Fruit fly (Drosophila melanogaster) whole organism, prepupa: ENCODE results near the gene Prx5.

Experiments
- Blimp-1 ChIP-seq: fragments of 200-800 bp; sonication (Bioruptor generic); optimal IDR thresholded peaks from 3 replicates; lab custom pipeline; 2017; ENCODE audit warnings: missing biosample characterization, missing genetic modification characterization, mild to moderate bottlenecking, moderate library complexity, missing genetic modification reagents
- CG10631 ChIP-seq: fragments of 200-800 bp; sonication (Bioruptor generic); optimal IDR thresholded peaks from 2 replicates; lab custom pipeline; 2016; ENCODE audit warnings: missing biosample characterization, missing genetic modification characterization
- CG10669 ChIP-seq: fragments of 200-800 bp; sonication (Bioruptor generic); optimal IDR thresholded peaks from 3 replicates; lab custom pipeline; 2018; ENCODE audit warnings: missing biosample characterization, mild to moderate bottlenecking, missing genetic modification characterization, moderate library complexity
- CG11762 ChIP-seq: fragments of 200-800 bp; sonication (Bioruptor generic); optimal IDR thresholded peaks from 3 replicates; lab custom pipeline; 2016; ENCODE audit warnings: missing biosample characterization, missing genetic modification characterization; ENCODE audit not compliant: insufficient read depth
- CG11902 ChIP-seq: fragments of 200-800 bp; sonication (Bioruptor generic); optimal IDR thresholded peaks from 3 replicates; lab custom pipeline; 2016; ENCODE audit warnings: missing biosample characterization, missing genetic modification characterization
- CG15336 ChIP-seq: fragments of 200-800 bp; sonication (Bioruptor generic); IDR thresholded peaks from 2 replicates; pipeline ENCODE4 v1.3.6; 2022; ENCODE audit warnings: missing biosample characterization, missing genetic modification characterization
- CG1621 ChIP-seq: fragments of 200-800 bp; sonication (Bioruptor generic); optimal IDR thresholded peaks from 3 replicates; lab custom pipeline; 2018; ENCODE audit warnings: missing biosample characterization, mild to moderate bottlenecking, missing genetic modification characterization
- CG16779 ChIP-seq: fragments of 200-800 bp; sonication (Bioruptor generic); optimal IDR thresholded peaks from 3 replicates; lab custom pipeline; 2017; ENCODE audit warnings: missing biosample characterization, mild to moderate bottlenecking, missing genetic modification characterization
- CG3032 ChIP-seq: fragments of 200-800 bp; optimal IDR thresholded peaks from 2 replicates; lab custom pipeline; 2019; ENCODE audit warnings: missing biosample characterization, mild to moderate bottlenecking, missing genetic modification characterization, moderate library complexity
- CG31627 ChIP-seq: fragments of 200-800 bp; sonication (Bioruptor generic); optimal IDR thresholded peaks from 3 replicates; lab custom pipeline; 2016; ENCODE audit warnings: missing biosample characterization, missing genetic modification characterization
- CG32006 ChIP-seq: fragments of 200-800 bp; sonication (Bioruptor generic); optimal IDR thresholded peaks from 3 replicates; lab custom pipeline; 2017; ENCODE audit warnings: missing biosample characterization, mild to moderate bottlenecking, missing genetic modification characterization
- CG3919 ChIP-seq: fragments of 200-800 bp; sonication (Bioruptor generic); optimal IDR thresholded peaks from 3 replicates; lab custom pipeline; 2016; ENCODE audit warnings: missing biosample characterization, missing genetic modification characterization
- CG4318 ChIP-seq: fragments of 200-800 bp; sonication (Bioruptor generic); optimal IDR thresholded peaks from 3 replicates; lab custom pipeline; 2017; ENCODE audit warnings: missing biosample characterization, mild to moderate bottlenecking, missing genetic modification characterization
- CG6163 ChIP-seq: fragments of 200-800 bp; sonication (Bioruptor generic); IDR thresholded peaks from 3 replicates; pipeline ENCODE4 v1.3.6; 2022; ENCODE audit warnings: missing biosample characterization, missing genetic modification characterization
- CG6276 ChIP-seq: fragments of 200-800 bp; sonication (Bioruptor generic); optimal IDR thresholded peaks from 2 replicates; lab custom pipeline; 2017; ENCODE audit warnings: missing biosample characterization, mild to moderate bottlenecking, missing genetic modification characterization
- CG6792 ChIP-seq: fragments of 200-800 bp; sonication (Bioruptor generic); optimal IDR thresholded peaks from 3 replicates; lab custom pipeline; 2016; ENCODE audit warnings: missing biosample characterization, missing genetic modification characterization
- CG6808 ChIP-seq: fragments of 200-800 bp; sonication (Bioruptor generic); optimal IDR thresholded peaks from 3 replicates; lab custom pipeline; 2017; ENCODE audit warnings: missing biosample characterization, missing genetic modification characterization, mild to moderate bottlenecking, moderate library complexity, missing genetic modification reagents
- CG6854 ChIP-seq: fragments of 200-800 bp; sonication (Bioruptor generic); optimal IDR thresholded peaks from 2 replicates; lab custom pipeline; 2017; ENCODE audit warnings: missing biosample characterization, mild to moderate bottlenecking, missing genetic modification characterization
- CG7368 ChIP-seq: fragments of 200-800 bp; sonication (Bioruptor generic); optimal IDR thresholded peaks from 3 replicates; lab custom pipeline; 2016; ENCODE audit warnings: missing biosample characterization, missing genetic modification characterization
- CG8119 ChIP-seq: fragments of 200-800 bp; sonication (Bioruptor generic); IDR thresholded peaks from 3 replicates; pipeline ENCODE4 v1.3.6; 2022; ENCODE audit warnings: missing biosample characterization, missing genetic modification characterization
- CG8319 ChIP-seq: fragments of 200-800 bp; sonication (Bioruptor generic); optimal IDR thresholded peaks from 3 replicates; lab custom pipeline; 2016; ENCODE audit warnings: missing biosample characterization, missing genetic modification characterization
- CG8632 ChIP-seq: fragments of 200-800 bp; sonication (Bioruptor generic); optimal IDR thresholded peaks from 3 replicates; lab custom pipeline; 2016; ENCODE audit warnings: missing biosample characterization, missing genetic modification characterization
- Eip75B ChIP-seq: fragments of 200-800 bp; sonication (Bioruptor generic); optimal IDR thresholded peaks from 3 replicates; lab custom pipeline; 2016; ENCODE audit warnings: missing biosample characterization, missing genetic modification characterization
- Eip78C ChIP-seq: fragments of 200-800 bp; sonication (Bioruptor generic); peaks from one replicate; lab custom pipeline; 2016; ENCODE audit warnings: missing biosample characterization, missing genetic modification characterization
- Ets96B ChIP-seq: fragments of 200-800 bp; optimal IDR thresholded peaks from 2 replicates; lab custom pipeline; 2019; ENCODE audit warnings: missing biosample characterization, mild to moderate bottlenecking, missing genetic modification characterization, moderate library complexity
- Gug ChIP-seq: fragments of 200-800 bp; sonication (Bioruptor generic); IDR thresholded peaks from 2 replicates; pipeline ENCODE4 v1.3.6; 2022; ENCODE audit warnings: missing biosample characterization, missing genetic modification characterization
- Hr38 ChIP-seq: sonication (Bioruptor generic); optimal IDR thresholded peaks from 2 replicates; lab custom pipeline; 2016; ENCODE audit warnings: missing biosample characterization, missing genetic modification characterization
- Hr39 ChIP-seq: fragments of 200-800 bp; sonication (Bioruptor generic); optimal IDR thresholded peaks from 2 replicates; lab custom pipeline; 2016; ENCODE audit warnings: missing biosample characterization, missing genetic modification characterization
- Hr4 ChIP-seq: fragments of 200-800 bp; sonication (Bioruptor generic); optimal IDR thresholded peaks from 3 replicates; lab custom pipeline; 2016; ENCODE audit warnings: missing biosample characterization, missing genetic modification characterization
- Met ChIP-seq: fragments of 200-800 bp; sonication (Bioruptor generic); optimal IDR thresholded peaks from 3 replicates; lab custom pipeline; 2016; ENCODE audit warnings: missing biosample characterization, missing genetic modification characterization
- OdsH ChIP-seq: fragments of 200-800 bp; sonication (Bioruptor generic); optimal IDR thresholded peaks from 3 replicates; lab custom pipeline; 2016; ENCODE audit warnings: missing biosample characterization, missing genetic modification characterization
- Smox ChIP-seq: fragments of 200-800 bp; sonication (Bioruptor generic); optimal IDR thresholded peaks from 3 replicates; lab custom pipeline; 2016; ENCODE audit warnings: missing biosample characterization, missing genetic modification characterization
- Sox14 ChIP-seq: fragments of 200-800 bp; sonication (Bioruptor generic); optimal IDR thresholded peaks from 3 replicates; lab custom pipeline; 2016; ENCODE audit warnings: missing biosample characterization, missing genetic modification characterization
- Sox15 ChIP-seq: fragments of 200-800 bp; sonication (Bioruptor generic); optimal IDR thresholded peaks from 3 replicates; lab custom pipeline; 2016; ENCODE audit warnings: missing biosample characterization, missing genetic modification characterization
- achi ChIP-seq: fragments of 200-800 bp; sonication (Bioruptor generic); optimal IDR thresholded peaks from 3 replicates; lab custom pipeline; 2016; ENCODE audit warnings: missing biosample characterization, missing genetic modification characterization
- acj6 ChIP-seq: fragments of 200-800 bp; sonication (Bioruptor generic); optimal IDR thresholded peaks from 3 replicates; lab custom pipeline; 2016; ENCODE audit warnings: missing biosample characterization, missing genetic modification characterization
- cyc ChIP-seq: fragments of 200-800 bp; sonication (Bioruptor generic); optimal IDR thresholded peaks from 3 replicates; lab custom pipeline; 2016; ENCODE audit warnings: missing biosample characterization, missing genetic modification characterization
- dac ChIP-seq: fragments of 200-800 bp; sonication (Bioruptor generic); optimal IDR thresholded peaks from 2 replicates; lab custom pipeline; 2017; ENCODE audit warnings: missing biosample characterization, mild to moderate bottlenecking, missing genetic modification characterization
- dsx ChIP-seq: fragments of 200-800 bp; optimal IDR thresholded peaks from 3 replicates; lab custom pipeline; 2019; ENCODE audit warnings: missing biosample characterization, mild to moderate bottlenecking, missing genetic modification characterization, moderate library complexity; ENCODE audit not compliant: poor library complexity, severe bottlenecking
- eg ChIP-seq: fragments of 200-800 bp; sonication (Bioruptor generic); IDR thresholded peaks from 3 replicates; pipeline ENCODE4 v1.3.6; 2022; ENCODE audit warnings: missing biosample characterization, missing genetic modification characterization
- esn ChIP-seq: fragments of 200-800 bp; sonication (Bioruptor generic); optimal IDR thresholded peaks from 2 replicates; lab custom pipeline; 2016; ENCODE audit warnings: missing biosample characterization, mild to moderate bottlenecking, missing genetic modification characterization, moderate library complexity
- fd59A ChIP-seq: fragments of 200-800 bp; sonication (Bioruptor generic); optimal IDR thresholded peaks from 2 replicates; lab custom pipeline; 2017; ENCODE audit warnings: missing biosample characterization, mild to moderate bottlenecking, missing genetic modification characterization, missing genetic modification reagents
- fd85E ChIP-seq: fragments of 200-800 bp; sonication (Bioruptor generic); optimal IDR thresholded peaks from 3 replicates; lab custom pipeline; 2016; ENCODE audit warnings: missing biosample characterization, missing genetic modification characterization
- fkh ChIP-seq: fragments of 200-800 bp; sonication (Bioruptor generic); optimal IDR thresholded peaks from 3 replicates; lab custom pipeline; 2017; ENCODE audit warnings: missing biosample characterization, mild to moderate bottlenecking, missing genetic modification characterization, moderate library complexity
- lz ChIP-seq: fragments of 200-800 bp; sonication (Bioruptor generic); optimal IDR thresholded peaks from 3 replicates; lab custom pipeline; 2016; ENCODE audit warnings: missing biosample characterization, missing genetic modification characterization
- net ChIP-seq: fragments of 200-800 bp; sonication (Bioruptor generic); optimal IDR thresholded peaks from 3 replicates; lab custom pipeline; 2016; ENCODE audit warnings: missing biosample characterization, missing genetic modification characterization
- pdm3 ChIP-seq: fragments of 200-800 bp; sonication (Bioruptor generic); optimal IDR thresholded peaks from 3 replicates; lab custom pipeline; 2016; ENCODE audit warnings: missing biosample characterization, missing genetic modification characterization
- salr ChIP-seq, 2 experiments: fragments of 200-800 bp; sonication (Bioruptor generic); optimal IDR thresholded peaks; 3 replicates each; lab custom pipeline; 2016 to 2018; ENCODE audit warnings: missing biosample characterization in 2 of 2, missing genetic modification characterization in 2 of 2, mild to moderate bottlenecking in 1 of 2
- spab ChIP-seq: fragments of 200-800 bp; sonication (Bioruptor generic); optimal IDR thresholded peaks from 2 replicates; lab custom pipeline; 2017; ENCODE audit warnings: missing biosample characterization, mild to moderate bottlenecking, missing genetic modification characterization, missing genetic modification reagents
- ss ChIP-seq, 2 experiments: fragments of 200-800 bp; sonication (Bioruptor generic); optimal IDR thresholded peaks; 2 replicates in 1 of 2; 3 replicates in 1 of 2; lab custom pipeline; 2017 to 2018; ENCODE audit warnings: mild to moderate bottlenecking in 2 of 2, missing biosample characterization in 2 of 2, missing genetic modification characterization in 2 of 2, moderate library complexity in 1 of 2
- svp ChIP-seq: fragments of 200-800 bp; sonication (Bioruptor generic); peaks from one replicate; lab custom pipeline; 2016; ENCODE audit warnings: missing biosample characterization, missing genetic modification characterization
- vri ChIP-seq: fragments of 200-800 bp; sonication (Bioruptor generic); optimal IDR thresholded peaks from 3 replicates; lab custom pipeline; 2016; ENCODE audit warnings: missing biosample characterization, mild to moderate bottlenecking, missing genetic modification characterization

Prx5 gene

dm6 chr3R:18198518-18199118, 31.5 kb upstream of the Prx5 start:
- TF ChIP-seq CG10669 (no peak), Sox14 (GFP tag; lab: Kevin White, UChicago) (peak; percentile 6), acj6 (no peak), Met (GFP tag; lab: Kevin White, UChicago) (peak; percentile 44), CG4318 (GFP tag; lab: Kevin White, UChicago) (no peak), CG8319 (GFP tag; lab: Kevin White, UChicago) (no peak), fd85E (GFP tag; lab: Kevin White, UChicago) (peak; percentile 53), CG6792 (peak; percentile 39), CG11902 (GFP tag; lab: Kevin White, UChicago) (no peak), esn (GFP tag; lab: Kevin White, UChicago) (peak; percentile 48), CG11762 (GFP tag; lab: Kevin White, UChicago) (peak; percentile 27), CG31627 (no peak), CG32006 (peak; percentile 23), OdsH (GFP tag; lab: Kevin White, UChicago) (no peak), eg (no peak), CG7368 (GFP tag; lab: Kevin White, UChicago) (no peak), Gug (no peak), svp (peak; percentile 55), Eip75B (GFP tag; lab: Kevin White, UChicago) (peak; percentile 40), CG16779 (tag; lab: Kevin White, UChicago) (peak; percentile 38), spab (GFP tag; lab: Kevin White, UChicago) (peak; percentile 41), CG6808 (GFP tag; lab: Kevin White, UChicago) (peak; percentile 21), CG8632 (peak; percentile 45), Ets96B (tag; lab: Kevin White, UChicago) (no peak), CG6276 (GFP tag; lab: Kevin White, UChicago) (peak; percentile 96), net (GFP tag; lab: Kevin White, UChicago) (no peak), CG10631 (GFP tag; lab: Kevin White, UChicago) (no peak), CG3032 (peak; percentile 12), CG15336 (GFP tag; lab: Robert Waterston, UW) (no peak), Hr38 (GFP tag; lab: Kevin White, UChicago) (no peak), pdm3 (GFP tag; lab: Kevin White, UChicago) (peak; percentile 5), CG1621 (peak; percentile 50), CG3919 (GFP tag; lab: Kevin White, UChicago) (no peak), achi (GFP tag; lab: Kevin White, UChicago) (no peak), CG6854 (GFP tag; lab: Kevin White, UChicago) (peak; percentile 42), salr (GFP tag; optimal IDR thresholded peaks at IDR 0.05; lab: Kevin White, UChicago) (no peak), vri (GFP tag; lab: Kevin White, UChicago) (peak; percentile 80), lz (GFP tag; lab: Kevin White, UChicago) (no peak), CG6163 (GFP tag; lab: Robert Waterston, UW) (no peak), Sox15 (GFP tag; lab: Kevin White, UChicago) (no peak), CG8119 (no peak), Blimp-1 (no peak), Eip78C (peak; percentile 72), Hr39 (GFP tag; lab: Kevin White, UChicago) (no peak), dsx (GFP tag; lab: Kevin White, UChicago) (peak; percentile 57), Hr4 (peak; percentile 23), cyc (GFP tag; lab: Kevin White, UChicago) (no peak), Smox (GFP tag; lab: Kevin White, UChicago) (no peak), ss (GFP tag; optimal IDR thresholded peaks at IDR 0.05; lab: Kevin White, UChicago) (peak; percentile 24 to 43), fkh (peak; percentile 97), dac (GFP tag; lab: Kevin White, UChicago) (no peak), fd59A (GFP tag; lab: Kevin White, UChicago) (no peak)
